Worm (Caenorhabditis elegans) whole organism, L3 larva: ENCODE data around the gene F08G5.3.

Source experiments
- ZK546.5 ChIP-seq: sonication (generic microtip); optimal IDR thresholded peaks from 2 replicates; lab custom pipeline; 2017; ENCODE audit warnings: missing biosample characterization, missing genetic modification characterization
- ama-1 ChIP-seq: fragments of 150-350 bp; optimal IDR thresholded peaks from 2 replicates; lab custom pipeline; 2018
- ceh-9 ChIP-seq: sonication (generic microtip); optimal IDR thresholded peaks from 2 replicates; lab custom pipeline; 2018; ENCODE audit warnings: missing biosample characterization, missing genetic modification characterization
- elt-2 ChIP-seq: sonication (generic microtip); optimal IDR thresholded peaks from 2 replicates; lab custom pipeline; 2016; ENCODE audit warnings: missing genetic modification reagents, mild to moderate bottlenecking, missing genetic modification characterization, missing compliant biosample characterization
- fkh-10 ChIP-seq: sonication (generic microtip); optimal IDR thresholded peaks from 2 replicates; lab custom pipeline; 2017; ENCODE audit warnings: missing biosample characterization, missing genetic modification reagents, missing genetic modification characterization
- nhr-23 ChIP-seq: fragments of 150-350 bp; optimal IDR thresholded peaks from 2 replicates; lab custom pipeline; 2014; ENCODE audit warnings: missing biosample characterization, missing genetic modification reagents, missing genetic modification characterization
- nhr-76 ChIP-seq: fragments of 150-350 bp; sonication (generic microtip); optimal IDR thresholded peaks from 5 replicates; lab custom pipeline; 2014; ENCODE audit warnings: missing biosample characterization, missing genetic modification characterization
- pha-4 ChIP-seq: fragments of 150-350 bp; optimal IDR thresholded peaks from 2 replicates; lab custom pipeline; 2014; ENCODE audit warnings: missing biosample characterization, missing genetic modification reagents, missing genetic modification characterization
- snpc-4 ChIP-seq: fragments of 150-350 bp; optimal IDR thresholded peaks from 2 replicates; lab custom pipeline; 2014; ENCODE audit warnings: missing biosample characterization, missing genetic modification characterization
- tbx-2 ChIP-seq: sonication (generic microtip); optimal IDR thresholded peaks from 2 replicates; lab custom pipeline; 2016; ENCODE audit warnings: mild to moderate bottlenecking, missing genetic modification characterization, missing compliant biosample characterization
- unc-39 ChIP-seq: sonication (generic microtip); optimal IDR thresholded peaks from 4 replicates; lab custom pipeline; 2017; ENCODE audit warnings: missing biosample characterization, missing genetic modification characterization

ce11 chrIV:12385061-12385460 lies 32.3 kb downstream of the F08G5.3 start, which contains the start of gene F28D1.6:
- TF ChIP-seq pha-4 (tag; lab: Kevin White, UChicago) (no peak), fkh-10 (GFP tag; lab: Kevin White, UChicago) (no peak), unc-39 (tag; lab: Kevin White, UChicago) (no peak), nhr-76 (tag; lab: Kevin White, UChicago) (no peak), ceh-9 (tag; lab: Kevin White, UChicago) (no peak), nhr-23 (tag; lab: Kevin White, UChicago) (no peak), elt-2 (no peak), tbx-2 (tag; lab: Kevin White, UChicago) (no peak), snpc-4 (tag; lab: Kevin White, UChicago) (no peak), ZK546.5 (tag; lab: Kevin White, UChicago) (no peak), ama-1 (lab: Kevin White, UChicago) (no peak)
